Fruit fly (Drosophila melanogaster) whole organism, wandering third instar larva: ENCODE results near the gene RpS20.

ENCODE experiments used
- Abd-B ChIP-seq: fragments of >200 bp; optimal IDR thresholded peaks from 2 replicates; lab custom pipeline; 2017; ENCODE audit warnings: missing biosample characterization, missing genetic modification characterization
- Dfd ChIP-seq: fragments of >200 bp; optimal IDR thresholded peaks from 2 replicates; lab custom pipeline; 2017; ENCODE audit warnings: missing biosample characterization, missing genetic modification characterization
- Hr78 ChIP-seq: fragments of >200 bp; optimal IDR thresholded peaks from 2 replicates; lab custom pipeline; 2017; ENCODE audit warnings: missing biosample characterization, missing genetic modification characterization
- Myc ChIP-seq: fragments of >200 bp; optimal IDR thresholded peaks from 2 replicates; lab custom pipeline; 2017
- N ChIP-seq: fragments of >200 bp; optimal IDR thresholded peaks from 2 replicates; lab custom pipeline; 2018; ENCODE audit warnings: missing biosample characterization, missing external identifiers, missing genetic modification characterization
- Sp1 ChIP-seq: fragments of 200-800 bp; sonication (Bioruptor generic); optimal IDR thresholded peaks from 3 replicates; lab custom pipeline; 2019; ENCODE audit warnings: missing biosample characterization, mild to moderate bottlenecking, missing genetic modification characterization, moderate library complexity
- Vsx2 ChIP-seq: fragments of 200-300, 225-300 bp; sonication (Bioruptor generic); optimal IDR thresholded peaks from 2 replicates; lab custom pipeline; 2018; ENCODE audit warnings: missing biosample characterization, missing genetic modification characterization; ENCODE audit not compliant: partially characterized antibody
- br ChIP-seq: fragments of 200-800 bp; sonication (Bioruptor generic); optimal IDR thresholded peaks from 2 replicates; lab custom pipeline; 2016; ENCODE audit warnings: missing biosample characterization, missing genetic modification characterization
- h ChIP-seq: fragments of 200-800 bp; sonication (Bioruptor generic); optimal IDR thresholded peaks from 3 replicates; lab custom pipeline; 2016; ENCODE audit warnings: missing biosample characterization, mild to moderate bottlenecking, missing genetic modification characterization
- lola ChIP-seq: fragments of >200 bp; optimal IDR thresholded peaks from 2 replicates; lab custom pipeline; 2017; ENCODE audit warnings: missing biosample characterization, missing genetic modification characterization
- pan ChIP-seq: fragments of >200 bp; optimal IDR thresholded peaks from 2 replicates; lab custom pipeline; 2017
- usp ChIP-seq: fragments of >200 bp; optimal IDR thresholded peaks from 2 replicates; lab custom pipeline; 2017; ENCODE audit warnings: missing biosample characterization, missing genetic modification characterization

- TF ChIP-seq Sp1 (GFP tag; lab: Kevin White, UChicago) (no peak), Abd-B (GFP tag; lab: Kevin White, UChicago) (no peak), N (GFP tag; lab: Kevin White, UChicago) (no peak), lola (GFP tag; lab: Kevin White, UChicago) (no peak), Vsx2 (GFP tag; lab: Kevin White, UChicago) (no peak), usp (no peak), pan (no peak), h (GFP tag; lab: Kevin White, UChicago) (no peak), Hr78 (no peak), Dfd (GFP tag; lab: Kevin White, UChicago) (no peak), br (no peak), Myc (lab: Kevin White, UChicago) (no peak)
Measured at dm6 chr3R:20872688-20873087, 50.7 kb downstream of the RpS20 start, which contains the start of gene TotC.
